Worm (Caenorhabditis elegans): ENCODE measurements around the gene best-15.

best-15 gene

ce11 chrIV:10858300-10859016, 26.4 kb upstream of the best-15 start, which contains the start of the genes T11G6.2 and hars-1 (continued):
- no peak for TF ChIP-seq pag-3 (tag; optimal IDR thresholded peaks at IDR 0.05; ENCODE audit: borderline replicate concordance, insufficient read depth)
- no peak for TF ChIP-seq mab-9 (GFP tag; IDR thresholded peaks at IDR 0.05)
- TF ChIP-seq unc-130 (tag; optimal IDR thresholded peaks at IDR 0.05): no peak
- TF ChIP-seq efl-1 (optimal IDR thresholded peaks at IDR 0.05): peak in 1 of 2 experiments; percentile 34
- TF ChIP-seq efl-1 (GFP tag; optimal IDR thresholded peaks at IDR 0.05 in 1 of 2): peak in 1 of 2 experiments; percentile 22
- TF ChIP-seq swsn-7 (tag; optimal IDR thresholded peaks at IDR 0.05): no peak
- TF ChIP-seq skn-1 (tag; optimal IDR thresholded peaks at IDR 0.05): peak; percentile 55
- no peak for TF ChIP-seq xbp-1 (tag; optimal IDR thresholded peaks at IDR 0.05)
- TF ChIP-seq nhr-85 (tag): no peak
- TF ChIP-seq lin-39 (tag; optimal IDR thresholded peaks at IDR 0.05): no peak
- no peak for TF ChIP-seq sptf-1 (tag; optimal IDR thresholded peaks at IDR 0.05)
- TF ChIP-seq ceh-88 (GFP tag; IDR thresholded peaks at IDR 0.05): no peak
- no peak for TF ChIP-seq egl-13 (tag; optimal IDR thresholded peaks at IDR 0.05)
- no peak for TF ChIP-seq pqm-1 (tag; optimal IDR thresholded peaks at IDR 0.05)
- TF ChIP-seq mdl-1 (tag; optimal IDR thresholded peaks at IDR 0.05): peak in 1 of 2 experiments; percentile 61
- TF ChIP-seq hlh-17 (GFP tag; optimal IDR thresholded peaks at IDR 0.05; ENCODE audit: borderline replicate concordance): no peak
- peak; percentile 56 for TF ChIP-seq lin-14 (GFP tag; optimal IDR thresholded peaks at IDR 0.05)
- TF ChIP-seq ztf-4 (tag; optimal IDR thresholded peaks at IDR 0.05): no peak
- TF ChIP-seq nhr-237 (tag; optimal IDR thresholded peaks at IDR 0.05): no peak
- no peak for TF ChIP-seq ceh-8 (GFP tag; optimal IDR thresholded peaks at IDR 0.05)
- TF ChIP-seq lir-3 (tag; optimal IDR thresholded peaks at IDR 0.05; ENCODE audit: poor library complexity): no peak
- no peak for TF ChIP-seq fkh-8 (tag; optimal IDR thresholded peaks at IDR 0.05)
- no peak for TF ChIP-seq ets-5 (GFP tag; IDR thresholded peaks at IDR 0.05)
- TF ChIP-seq elt-3 (tag; optimal IDR thresholded peaks at IDR 0.05): peak in 1 of 6 experiments; percentile 41
- no peak for TF ChIP-seq isw-1 (GFP tag; IDR thresholded peaks at IDR 0.05)
- TF ChIP-seq F16B12.6 (tag; optimal IDR thresholded peaks at IDR 0.05): no peak
- TF ChIP-seq fkh-10 (GFP tag; optimal IDR thresholded peaks at IDR 0.05): no peak
- peak; percentile 8 to 32 (median 13) for TF ChIP-seq dpl-1 (GFP tag; optimal IDR thresholded peaks at IDR 0.05)
- no peak for TF ChIP-seq hpl-2 (GFP tag; optimal IDR thresholded peaks at IDR 0.05)
- peak; percentile 43 for TF ChIP-seq blmp-1 (tag; optimal IDR thresholded peaks at IDR 0.05)
- TF ChIP-seq sup-37 (GFP tag; optimal IDR thresholded peaks at IDR 0.05): no peak
- peak; percentile 37 for TF ChIP-seq C16A3.4 (tag; optimal IDR thresholded peaks at IDR 0.05)
- TF ChIP-seq ztf-11 (tag; optimal IDR thresholded peaks at IDR 0.05): no peak
- TF ChIP-seq hlh-4 (tag; optimal IDR thresholded peaks at IDR 0.05): no peak
- TF ChIP-seq alr-1 (tag; optimal IDR thresholded peaks at IDR 0.05; ENCODE audit: borderline replicate concordance): no peak
- no peak for TF ChIP-seq ceh-63 (GFP tag; optimal IDR thresholded peaks at IDR 0.05)
- no peak for TF ChIP-seq dsc-1 (tag; optimal IDR thresholded peaks at IDR 0.05)
- no peak for TF ChIP-seq nhr-90 (tag; optimal IDR thresholded peaks at IDR 0.05; ENCODE audit: poor library complexity)
- TF ChIP-seq aha-1 (tag; optimal IDR thresholded peaks at IDR 0.05): no peak
- no peak for TF ChIP-seq mef-2 (tag; optimal IDR thresholded peaks at IDR 0.05)
- TF ChIP-seq nhr-11 (tag; optimal IDR thresholded peaks at IDR 0.05): no peak
- TF ChIP-seq zag-1 (tag; optimal IDR thresholded peaks at IDR 0.05): no peak
- TF ChIP-seq snu-23 (GFP tag; optimal IDR thresholded peaks at IDR 0.05): peak; percentile 29

All from whole organism, L1 larva.